Fruit fly (Drosophila melanogaster): ENCODE data around the gene ND-ACP.

- TF ChIP-seq CTCF (optimal IDR thresholded peaks at IDR 0.05) = no peak
- TF ChIP-seq CG8478 (optimal IDR thresholded peaks at IDR 0.05) = no peak
Measured at dm6 chr3L:1324818-1325625, 4.7 kb upstream of the ND-ACP start.
